Worm (Caenorhabditis elegans) whole organism, L1 larva: ENCODE data around the gene rcs-1.

Source experiments
- fkh-4 ChIP-seq: sonication (generic microtip); optimal IDR thresholded peaks from 2 replicates; lab custom pipeline; 2016; ENCODE audit warnings: missing compliant biosample characterization, missing genetic modification characterization, borderline replicate concordance
- lin-39 ChIP-seq: fragments of 150-350 bp; optimal IDR thresholded peaks from 2 replicates; lab custom pipeline; 2014; ENCODE audit warnings: missing biosample characterization, missing genetic modification reagents, missing genetic modification characterization
- lir-3 ChIP-seq: sonication (generic microtip); optimal IDR thresholded peaks from 2 replicates; lab custom pipeline; 2016; ENCODE audit warnings: mild to moderate bottlenecking, missing genetic modification characterization, moderate library complexity, missing compliant biosample characterization; ENCODE audit not compliant: poor library complexity
- mep-1 ChIP-seq: fragments of 150-350 bp; optimal IDR thresholded peaks from 2 replicates; lab custom pipeline; 2014; ENCODE audit warnings: missing biosample characterization, missing genetic modification characterization

DNA sequence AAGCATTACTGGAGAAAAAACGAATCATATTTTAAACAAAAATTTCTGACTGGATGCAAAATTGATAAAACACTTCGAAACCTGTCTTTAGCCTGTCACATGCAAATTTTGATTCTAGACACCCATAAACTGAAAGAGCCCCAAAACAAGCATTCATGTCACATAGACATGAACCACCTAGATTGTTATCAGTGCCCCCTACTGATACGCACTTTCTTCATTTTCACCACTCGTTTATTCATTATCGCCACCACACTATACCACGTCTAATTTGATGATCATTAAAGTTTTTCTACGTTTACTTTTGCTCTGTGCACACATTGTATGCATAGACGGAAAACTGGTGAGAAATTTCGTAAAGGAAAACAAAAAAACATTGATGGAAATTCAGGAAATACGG is 16.4 kb downstream of the rcs-1 start, which contains the start of gene cnnm-2:
- TF ChIP-seq fkh-4 = no peak
- no peak for TF ChIP-seq mep-1 (tag; lab: Kevin White, UChicago)
- no peak for TF ChIP-seq lin-39 (tag; lab: Kevin White, UChicago)
- TF ChIP-seq lir-3 (tag; lab: Kevin White, UChicago) = no peak
